Worm (Caenorhabditis elegans) whole organism, L2 larva: ENCODE results near the gene snb-5.

Experiments used
- ama-1 ChIP-seq: fragments of 150-350 bp; optimal IDR thresholded peaks from 2 replicates; lab custom pipeline; 2018; ENCODE audit warnings: inconsistent platforms
- blmp-1 ChIP-seq: sonication (generic microtip); optimal IDR thresholded peaks from 2 replicates; lab custom pipeline; 2017; ENCODE audit warnings: missing genetic modification characterization, mild to moderate bottlenecking, missing compliant biosample characterization, antibody characterized with exemption, moderate library complexity; ENCODE audit not compliant: insufficient read depth
- egl-27 ChIP-seq: sonication (generic microtip); optimal IDR thresholded peaks from 3 replicates; lab custom pipeline; 2017; ENCODE audit warnings: missing biosample characterization, missing genetic modification reagents, missing genetic modification characterization
- elt-3 ChIP-seq: sonication (generic microtip); optimal IDR thresholded peaks from 2 replicates; lab custom pipeline; 2017; ENCODE audit warnings: missing biosample characterization, missing genetic modification characterization
- fos-1 ChIP-seq: fragments of 150-350 bp; optimal IDR thresholded peaks from 2 replicates; lab custom pipeline; 2014; ENCODE audit warnings: missing biosample characterization, missing genetic modification characterization
- lin-11 ChIP-seq: fragments of 150-350 bp; sonication (generic microtip); optimal IDR thresholded peaks from 2 replicates; lab custom pipeline; 2014; ENCODE audit warnings: missing biosample characterization, missing genetic modification characterization, inconsistent platforms, mixed read lengths
- mab-5 ChIP-seq: fragments of 150-350 bp; optimal IDR thresholded peaks from 2 replicates; lab custom pipeline; 2014; ENCODE audit warnings: missing biosample characterization, missing genetic modification characterization
- mdl-1 ChIP-seq, 2 experiments: fragments of 150-350 bp in 1 of 2; sonication (generic microtip) in 1 of 2; optimal IDR thresholded peaks; 2 replicates each; lab custom pipeline; 2017; ENCODE audit warnings: missing biosample characterization in 2 of 2, missing genetic modification characterization in 2 of 2
- nhr-12 ChIP-seq: fragments of 150-350 bp; optimal IDR thresholded peaks from 2 replicates; lab custom pipeline; 2014; ENCODE audit warnings: missing biosample characterization, missing genetic modification characterization
- nhr-77 ChIP-seq: fragments of 150-350 bp; optimal IDR thresholded peaks from 2 replicates; lab custom pipeline; 2014; ENCODE audit warnings: missing biosample characterization, missing genetic modification characterization
- skn-1 ChIP-seq: sonication (generic microtip); optimal IDR thresholded peaks from 2 replicates; lab custom pipeline; 2017; ENCODE audit warnings: missing biosample characterization, missing genetic modification characterization
- sma-9 ChIP-seq, 2 experiments: fragments of 150-350 bp in 1 of 2; sonication (generic microtip) in 1 of 2; optimal IDR thresholded peaks; 2 replicates each; lab custom pipeline; 2014 to 2016; ENCODE audit warnings: missing genetic modification characterization in 2 of 2, mild to moderate bottlenecking in 1 of 2, missing biosample characterization in 1 of 2, missing compliant biosample characterization in 1 of 2, missing genetic modification reagents in 1 of 2, moderate library complexity in 1 of 2
- ztf-4 ChIP-seq: fragments of 150-350 bp; optimal IDR thresholded peaks from 2 replicates; lab custom pipeline; 2014; ENCODE audit warnings: missing biosample characterization, missing genetic modification characterization

- no peak for TF ChIP-seq skn-1
- no peak for TF ChIP-seq fos-1
- no peak for TF ChIP-seq mdl-1 (tag; optimal IDR thresholded peaks at IDR 0.05; lab: Kevin White, UChicago)
- TF ChIP-seq nhr-77: no peak
- no peak for TF ChIP-seq elt-3 (tag; lab: Kevin White, UChicago)
- no peak for TF ChIP-seq blmp-1 (tag; lab: Kevin White, UChicago)
- no peak for TF ChIP-seq sma-9 (GFP tag; optimal IDR thresholded peaks at IDR 0.05; lab: Kevin White, UChicago)
- no peak for TF ChIP-seq sma-9 (tag; optimal IDR thresholded peaks at IDR 0.05; lab: Kevin White, UChicago)
- no peak for TF ChIP-seq ama-1
- TF ChIP-seq ztf-4 (tag; lab: Kevin White, UChicago): no peak
- TF ChIP-seq mab-5 (tag; lab: Kevin White, UChicago): no peak
- no peak for TF ChIP-seq egl-27 (tag; lab: Kevin White, UChicago)
- TF ChIP-seq lin-11 (tag; lab: Kevin White, UChicago): no peak
- TF ChIP-seq nhr-12 (tag; lab: Kevin White, UChicago): no peak
Measured at ce11 chrIII:8155166-8155565, 47.7 kb upstream of the snb-5 start, which contains the start of gene D2007.1.
